Fruit fly (Drosophila melanogaster): Measurements from ENCODE around the gene Best1.
A peak's percentile ranks its signal among the peaks of the same experiment; 100 is the strongest.

DNA sequence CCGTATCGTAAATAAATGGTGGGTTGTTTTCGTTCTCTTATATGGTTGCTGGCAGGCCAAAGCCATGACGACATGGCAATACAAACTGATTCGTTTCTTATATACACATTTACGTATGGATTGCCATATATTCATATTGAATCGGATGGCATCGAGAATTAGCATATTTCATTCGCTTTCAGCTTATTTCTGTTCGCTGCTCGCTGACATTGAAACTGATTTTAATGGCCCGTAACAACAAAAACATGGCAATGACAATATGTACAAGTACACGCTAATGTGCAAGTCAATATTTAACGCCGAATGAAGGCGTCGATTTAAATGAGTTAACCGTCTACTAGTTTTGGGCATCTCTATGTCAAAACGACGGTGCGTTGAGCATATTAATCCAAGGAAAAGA lies 15.7 kb upstream of the Best1 start:
- no peak for TF ChIP-seq CG4424 (GFP tag; optimal IDR thresholded peaks at IDR 0.05)
- no peak for TF ChIP-seq CG14965 (GFP tag; optimal IDR thresholded peaks at IDR 0.05; ENCODE audit: borderline replicate concordance)
- TF ChIP-seq CG43689 (GFP tag; IDR thresholded peaks at IDR 0.05), result no peak
- TF ChIP-seq Asciz (GFP tag; optimal IDR thresholded peaks at IDR 0.05), result peak; percentile 55
- no peak for TF ChIP-seq Bgb (GFP tag; IDR thresholded peaks at IDR 0.05; ENCODE audit: partially characterized antibody)
- no peak for TF ChIP-seq CG30431 (GFP tag; optimal IDR thresholded peaks at IDR 0.05)
- TF ChIP-seq sisA (GFP tag; IDR thresholded peaks at IDR 0.05), result no peak
- TF ChIP-seq Aef1 (GFP tag; IDR thresholded peaks at IDR 0.05), result no peak
- TF ChIP-seq CG1647 (GFP tag; optimal IDR thresholded peaks at IDR 0.05), result no peak
